Fruit fly (Drosophila melanogaster) whole organism, embryonic: ENCODE measurements around the gene CG34268.

Experiments used
- Aef1 ChIP-seq: fragments of 200-800 bp; sonication (Bioruptor generic); IDR thresholded peaks from 3 replicates; pipeline ENCODE4 v1.3.6; 2022; ENCODE audit warnings: missing biosample characterization, missing genetic modification characterization
- BtbVII ChIP-seq: fragments of 200-800 bp; sonication (Bioruptor generic); optimal IDR thresholded peaks from 3 replicates; lab custom pipeline; 2017; ENCODE audit warnings: missing biosample characterization, mild to moderate bottlenecking, missing genetic modification characterization
- CG10274 ChIP-seq: fragments of 200-800 bp; sonication (Bioruptor generic); optimal IDR thresholded peaks from 3 replicates; lab custom pipeline; 2017; ENCODE audit warnings: missing biosample characterization, mild to moderate bottlenecking, missing genetic modification characterization
- CG10431 ChIP-seq: fragments of 200-800 bp; sonication (Bioruptor generic); optimal IDR thresholded peaks from 3 replicates; lab custom pipeline; 2018; ENCODE audit warnings: missing biosample characterization, mild to moderate bottlenecking, missing genetic modification characterization
- CG10565 ChIP-seq: fragments of 200-800 bp; sonication (Bioruptor generic); optimal IDR thresholded peaks from 3 replicates; lab custom pipeline; 2016; ENCODE audit warnings: missing biosample characterization, mild to moderate bottlenecking, missing genetic modification characterization
- CG11504 ChIP-seq: fragments of 200-800 bp; sonication (Bioruptor generic); optimal IDR thresholded peaks from 3 replicates; lab custom pipeline; 2019; ENCODE audit warnings: missing biosample characterization, mild to moderate bottlenecking, missing genetic modification characterization, moderate library complexity
- CG12391 ChIP-seq: fragments of 200-800 bp; sonication (Bioruptor generic); optimal IDR thresholded peaks from 3 replicates; lab custom pipeline; 2018; ENCODE audit warnings: missing biosample characterization, mild to moderate bottlenecking, missing genetic modification characterization, moderate library complexity
- CG3726 ChIP-seq: fragments of 200-800 bp; sonication (Bioruptor generic); IDR thresholded peaks from 3 replicates; pipeline ENCODE4, ENCODE4 v1.3.6; 2022; ENCODE audit warnings: missing biosample characterization, missing genetic modification characterization
- CG42726 ChIP-seq: fragments of 200-800 bp; sonication (Bioruptor generic); IDR thresholded peaks from 2 replicates; pipeline ENCODE4 v1.3.6; 2022; ENCODE audit warnings: missing biosample characterization, missing genetic modification characterization; ENCODE audit not compliant: partially characterized antibody
- CG4360 ChIP-seq: fragments of 200-800 bp; sonication (Bioruptor generic); IDR thresholded peaks from 2 replicates; pipeline ENCODE4 v1.3.6; 2022; ENCODE audit warnings: missing biosample characterization, missing genetic modification characterization
- CG5180 ChIP-seq: fragments of 200-800 bp; sonication (Bioruptor generic); optimal IDR thresholded peaks from 3 replicates; lab custom pipeline; 2017; ENCODE audit warnings: missing biosample characterization, missing genetic modification characterization, mild to moderate bottlenecking, moderate library complexity, missing genetic modification reagents
- CG7372 ChIP-seq: fragments of 200-800 bp; sonication (Bioruptor generic); IDR thresholded peaks from 2 replicates; pipeline ENCODE4 v1.3.6; 2022; ENCODE audit warnings: missing biosample characterization, missing genetic modification characterization
- CG8765 ChIP-seq: fragments of 200-800 bp; sonication (Bioruptor generic); IDR thresholded peaks from 2 replicates; pipeline ENCODE4 v1.3.6; 2022; ENCODE audit warnings: missing biosample characterization, missing genetic modification characterization
- CG9876 ChIP-seq: fragments of 200-800 bp; sonication (Bioruptor generic); optimal IDR thresholded peaks from 2 replicates; lab custom pipeline; 2016; ENCODE audit warnings: missing biosample characterization, missing genetic modification characterization
- Camta ChIP-seq: fragments of 200-800 bp; sonication (Bioruptor generic); optimal IDR thresholded peaks from 2 replicates; lab custom pipeline; 2016; ENCODE audit warnings: missing biosample characterization, missing genetic modification characterization
- Chrac-16 ChIP-seq: fragments of 200-800 bp; sonication (Bioruptor generic); optimal IDR thresholded peaks from 3 replicates; lab custom pipeline; 2016; ENCODE audit warnings: missing biosample characterization, missing genetic modification characterization
- CkIIα-i1 ChIP-seq: fragments of 200-800 bp; sonication (Bioruptor generic); IDR thresholded peaks from 2 replicates; pipeline ENCODE4 v1.3.6; 2022; ENCODE audit warnings: missing biosample characterization, missing genetic modification characterization
- Dad ChIP-seq: fragments of 200-800 bp; sonication (Bioruptor generic); optimal IDR thresholded peaks from 3 replicates; lab custom pipeline; 2016; ENCODE audit warnings: missing biosample characterization, missing genetic modification characterization
- Dbx ChIP-seq: fragments of 200-800 bp; sonication (Bioruptor generic); IDR thresholded peaks from 3 replicates; pipeline ENCODE4 v1.3.6; 2022; ENCODE audit warnings: missing biosample characterization, missing genetic modification characterization
- Dip2 ChIP-seq: fragments of 200-800 bp; sonication (Bioruptor generic); IDR thresholded peaks from 2 replicates; pipeline ENCODE4 v1.3.6; 2022; ENCODE audit warnings: missing biosample characterization, missing genetic modification characterization
- Hsf ChIP-seq: fragments of 200-800 bp; sonication (Bioruptor generic); optimal IDR thresholded peaks from 3 replicates; lab custom pipeline; 2016; ENCODE audit warnings: missing biosample characterization, missing genetic modification characterization
- Jarid2 ChIP-seq: fragments of 200-800 bp; sonication (Bioruptor generic); optimal IDR thresholded peaks from 3 replicates; lab custom pipeline; 2017; ENCODE audit warnings: mild to moderate bottlenecking, missing biosample characterization, missing genetic modification reagents, missing genetic modification characterization
- Kr ChIP-seq: fragments of 200-800 bp; sonication (Bioruptor generic); optimal IDR thresholded peaks from 2 replicates; lab custom pipeline; 2017; ENCODE audit warnings: missing biosample characterization, mild to moderate bottlenecking, missing genetic modification characterization
- Lhr ChIP-seq: fragments of 200-800 bp; sonication (Bioruptor generic); optimal IDR thresholded peaks from 3 replicates; lab custom pipeline; 2017; ENCODE audit warnings: mild to moderate bottlenecking, missing biosample characterization, missing genetic modification reagents, missing genetic modification characterization
- Lim3 ChIP-seq: fragments of 200-800 bp; sonication (Bioruptor generic); IDR thresholded peaks from 2 replicates; pipeline ENCODE4 v1.3.6; 2022; ENCODE audit warnings: missing biosample characterization, missing genetic modification characterization
- MESR4 ChIP-seq: fragments of 200-800 bp; sonication (Bioruptor generic); optimal IDR thresholded peaks from 2 replicates; lab custom pipeline; 2018; ENCODE audit warnings: missing biosample characterization, mild to moderate bottlenecking, missing genetic modification characterization, moderate library complexity
- Oaz ChIP-seq: fragments of 200-800 bp; sonication (Bioruptor generic); IDR thresholded peaks from 2 replicates; pipeline ENCODE4 v1.3.6; 2022; ENCODE audit warnings: missing biosample characterization, missing genetic modification characterization
- Ravus ChIP-seq: fragments of 200-800 bp; sonication (Bioruptor generic); IDR thresholded peaks from 2 replicates; pipeline ENCODE4 v1.3.6; 2022; ENCODE audit warnings: missing biosample characterization, missing genetic modification characterization
- Rx ChIP-seq: fragments of 200-800 bp; sonication (Bioruptor generic); IDR thresholded peaks from 2 replicates; pipeline ENCODE4 v1.3.6; 2022; ENCODE audit warnings: missing biosample characterization, missing genetic modification characterization
- ab ChIP-seq: fragments of 200-800 bp; sonication (Bioruptor generic); optimal IDR thresholded peaks from 2 replicates; lab custom pipeline; 2016; ENCODE audit warnings: missing biosample characterization, missing genetic modification characterization
- al ChIP-seq: fragments of 200-800 bp; sonication (Bioruptor generic); IDR thresholded peaks from 2 replicates; pipeline ENCODE4 v1.3.6; 2022; ENCODE audit warnings: missing biosample characterization, missing genetic modification characterization
- ash1 ChIP-seq: fragments of 200-800 bp; sonication (Bioruptor generic); optimal IDR thresholded peaks from 2 replicates; lab custom pipeline; 2018; ENCODE audit warnings: missing biosample characterization, mild to moderate bottlenecking, missing genetic modification characterization
- croc ChIP-seq: fragments of 200-800 bp; sonication (Bioruptor generic); conservative IDR thresholded peaks from 3 replicates; pipeline ENCODE4 v1.3.6; 2022; ENCODE audit warnings: missing biosample characterization, missing genetic modification characterization
- crp ChIP-seq, 2 experiments: fragments of 200-800 bp; sonication (Bioruptor generic); optimal IDR thresholded peaks; 2 replicates in 1 of 2; 3 replicates in 1 of 2; lab custom pipeline; 2017; ENCODE audit warnings: missing biosample characterization in 2 of 2, missing genetic modification characterization in 2 of 2, mild to moderate bottlenecking in 1 of 2, moderate library complexity in 1 of 2
- cwo ChIP-seq: fragments of 200-800 bp; sonication (Bioruptor generic); optimal IDR thresholded peaks from 3 replicates; lab custom pipeline; 2017; ENCODE audit warnings: missing biosample characterization, missing genetic modification characterization, mild to moderate bottlenecking, moderate library complexity, missing genetic modification reagents
- eve ChIP-seq, 2 experiments: fragments of >200 bp; optimal IDR thresholded peaks; 2 replicates each; lab custom pipeline; 2017; ENCODE audit warnings: missing biosample characterization in 2 of 2, missing genetic modification characterization in 2 of 2
- fd64A ChIP-seq: fragments of 200-800 bp; sonication (Bioruptor generic); optimal IDR thresholded peaks from 3 replicates; lab custom pipeline; 2018; ENCODE audit warnings: missing biosample characterization, mild to moderate bottlenecking, missing genetic modification characterization
- ftz-f1 ChIP-seq: fragments of 200-800 bp; sonication (Bioruptor generic); optimal IDR thresholded peaks from 2 replicates; lab custom pipeline; 2016; ENCODE audit warnings: missing biosample characterization, missing genetic modification characterization
- hth ChIP-seq: fragments of >200 bp; optimal IDR thresholded peaks from 2 replicates; lab custom pipeline; 2017; ENCODE audit warnings: inconsistent platforms
- lmd ChIP-seq: fragments of 200-800 bp; sonication (Bioruptor generic); IDR thresholded peaks from 2 replicates; pipeline ENCODE4 v1.3.6; 2022; ENCODE audit warnings: missing biosample characterization, missing genetic modification characterization
- onecut ChIP-seq: fragments of 200-800 bp; sonication (Bioruptor generic); IDR thresholded peaks from 2 replicates; pipeline ENCODE4 v1.3.6; 2022; ENCODE audit warnings: missing biosample characterization, missing genetic modification characterization
- org-1 ChIP-seq: fragments of 200-800 bp; sonication (Bioruptor generic); optimal IDR thresholded peaks from 2 replicates; lab custom pipeline; 2017; ENCODE audit warnings: missing biosample characterization, missing genetic modification characterization
- pan ChIP-seq, 4 experiments: fragments of >200 bp in 3 of 4; fragments of 200-800 bp in 1 of 4; sonication (Bioruptor generic) in 1 of 4; optimal IDR thresholded peaks in 3 of 4; IDR thresholded peaks in 1 of 4; 2 replicates each; pipeline versions ENCODE4 v1.3.6 to Lab custom; 2017 to 2022; ENCODE audit warnings: missing biosample characterization in 2 of 4, missing genetic modification characterization in 2 of 4, mixed read lengths in 1 of 4
- pb ChIP-seq: fragments of 200-800 bp; sonication (Bioruptor generic); optimal IDR thresholded peaks from 3 replicates; lab custom pipeline; 2016; ENCODE audit warnings: missing biosample characterization, missing genetic modification characterization
- pros ChIP-seq: fragments of 200-800 bp; sonication (Bioruptor generic); optimal IDR thresholded peaks from 3 replicates; lab custom pipeline; 2019; ENCODE audit warnings: missing biosample characterization, mild to moderate bottlenecking, missing genetic modification characterization, moderate library complexity
- pum ChIP-seq: fragments of 200-800 bp; sonication (Bioruptor generic); optimal IDR thresholded peaks from 2 replicates; lab custom pipeline; 2016; ENCODE audit warnings: missing biosample characterization, missing genetic modification characterization
- sqz ChIP-seq: fragments of 200-800 bp; sonication (Bioruptor generic); optimal IDR thresholded peaks from 3 replicates; lab custom pipeline; 2018; ENCODE audit warnings: missing biosample characterization, mild to moderate bottlenecking, missing genetic modification characterization
- tap ChIP-seq: fragments of 200-800 bp; optimal IDR thresholded peaks from 3 replicates; lab custom pipeline; 2019; ENCODE audit warnings: missing biosample characterization, mild to moderate bottlenecking, missing genetic modification characterization, moderate library complexity
- vfl ChIP-seq: fragments of 200-800 bp; sonication (Bioruptor generic); optimal IDR thresholded peaks from 2 replicates; lab custom pipeline; 2016; ENCODE audit warnings: missing biosample characterization, missing genetic modification characterization
- zen2 ChIP-seq: fragments of 200-800 bp; sonication (Bioruptor generic); IDR thresholded peaks from 3 replicates; pipeline ENCODE4 v1.3.6; 2022; ENCODE audit warnings: missing biosample characterization, missing genetic modification characterization; ENCODE audit not compliant: partially characterized antibody

Gene CG34268

dm6 chr3L:540432-540973 lies 39.7 kb downstream of the CG34268 start, which contains the start of the genes klar and BORCS6 (continued):
- TF ChIP-seq cwo (GFP tag; lab: Kevin White, UChicago) (peak; percentile 16), Lhr (GFP tag; lab: Kevin White, UChicago) (peak; percentile 94), Lim3 (GFP tag; lab: Robert Waterston, UW) (no peak), CG10431 (GFP tag; lab: Kevin White, UChicago) (peak; percentile 38), al (peak; percentile 64), crp (GFP tag; optimal IDR thresholded peaks at IDR 0.05; lab: Kevin White, UChicago) (no peak), Camta (GFP tag; lab: Kevin White, UChicago) (peak; percentile 64), Dad (GFP tag; lab: Kevin White, UChicago) (peak; percentile 52), onecut (GFP tag; lab: Robert Waterston, UW) (peak; percentile 54), CG4360 (no peak; the same call in 1 of the 2 replicates), fd64A (GFP tag; lab: Kevin White, UChicago) (no peak), CkIIα-i1 (GFP tag; lab: Robert Waterston, UW) (no peak), Oaz (GFP tag; lab: Robert Waterston, UW) (no peak), CG12391 (tag; lab: Kevin White, UChicago) (peak; percentile 79), Rx (GFP tag; lab: Robert Waterston, UW) (0 out of 2 replicates have a peak, but pooled peaks have one; percentile 8), Ravus (GFP tag; lab: Robert Waterston, UW) (no peak), Aef1 (no peak), ftz-f1 (GFP tag; lab: Kevin White, UChicago) (no peak), Dip2 (no peak), CG42726 (GFP tag; lab: Robert Waterston, UW) (no peak; the same call in none of the 2 replicates), Dbx (GFP tag; lab: Robert Waterston, UW) (peak; percentile 68), BtbVII (GFP tag; lab: Kevin White, UChicago) (peak; percentile 63), Chrac-16 (peak; percentile 51), CG3726 (GFP tag; lab: Robert Waterston, UW) (no peak), hth (lab: Kevin White, UChicago) (no peak), CG9876 (GFP tag; lab: Kevin White, UChicago) (peak; percentile 50), eve (GFP tag; optimal IDR thresholded peaks at IDR 0.05; lab: Kevin White, UChicago) (peak in 1 of 2 experiments; percentile 74), zen2 (peak; percentile 88; the same call in 2 of the 3 replicates), tap (tag; lab: Kevin White, UChicago) (no peak), CG7372 (GFP tag; lab: Robert Waterston, UW) (no peak), pum (peak; percentile 53), CG10274 (GFP tag; lab: Kevin White, UChicago) (no peak), pros (no peak), ash1 (GFP tag; lab: Kevin White, UChicago) (no peak), croc (GFP tag; lab: Robert Waterston, UW) (no peak), Hsf (GFP tag; lab: Kevin White, UChicago) (peak; percentile 57), vfl (peak; percentile 66), lmd (GFP tag; lab: Robert Waterston, UW) (no peak; the same call in 1 of the 2 replicates), pb (GFP tag; lab: Kevin White, UChicago) (peak; percentile 27), org-1 (GFP tag; lab: Kevin White, UChicago) (no peak), CG10565 (GFP tag; lab: Kevin White, UChicago) (no peak), CG8765 (GFP tag; lab: Robert Waterston, UW) (no peak), CG11504 (tag; lab: Kevin White, UChicago) (peak; percentile 61), Jarid2 (GFP tag; lab: Kevin White, UChicago) (peak; percentile 94), sqz (GFP tag; lab: Kevin White, UChicago) (no peak), pan (optimal IDR thresholded peaks at IDR 0.05; lab: Kevin White, UChicago) (no peak), pan (GFP tag; optimal IDR thresholded peaks at IDR 0.05 in 1 of 2, IDR thresholded peaks at IDR 0.05 in 1 of 2) (peak in 1 of 2 experiments; percentile 34), Kr (GFP tag; lab: Kevin White, UChicago) (no peak), ab (GFP tag; lab: Kevin White, UChicago) (peak; percentile 36), MESR4 (GFP tag; lab: Kevin White, UChicago) (peak; percentile 42), CG5180 (no peak)
